Fruit fly (Drosophila melanogaster) whole organism, embryonic: Measurements from ENCODE around the gene Kdm2.
A peak's percentile ranks its signal among the peaks of the same experiment; 100 is the strongest.

Source experiments
- Atf-2 ChIP-seq: fragments of 200-800 bp; sonication (Bioruptor generic); optimal IDR thresholded peaks from 2 replicates; lab custom pipeline; 2016; ENCODE audit warnings: missing biosample characterization, missing genetic modification characterization
- Awh ChIP-seq: fragments of 200-800 bp; sonication (Bioruptor generic); IDR thresholded peaks from 2 replicates; pipeline ENCODE4, ENCODE4 v1.3.6; 2022; ENCODE audit warnings: missing biosample characterization, missing genetic modification characterization
- BEAF-32 ChIP-seq: fragments of 200-800 bp; sonication (Bioruptor generic); optimal IDR thresholded peaks from 3 replicates; lab custom pipeline; 2017; ENCODE audit warnings: missing biosample characterization, missing genetic modification characterization, mild to moderate bottlenecking, moderate library complexity, missing genetic modification reagents
- Bgb ChIP-seq: fragments of 200-800 bp; sonication (Bioruptor generic); IDR thresholded peaks from 2 replicates; pipeline ENCODE4 v1.3.6; 2022; ENCODE audit warnings: missing biosample characterization, missing genetic modification characterization; ENCODE audit not compliant: partially characterized antibody
- BtbVII ChIP-seq: fragments of 200-800 bp; sonication (Bioruptor generic); optimal IDR thresholded peaks from 3 replicates; lab custom pipeline; 2017; ENCODE audit warnings: missing biosample characterization, mild to moderate bottlenecking, missing genetic modification characterization
- CG11456 ChIP-seq: fragments of 200-800 bp; sonication (Bioruptor generic); IDR thresholded peaks from 3 replicates; pipeline ENCODE4 v1.3.6; 2022; ENCODE audit warnings: missing biosample characterization, missing genetic modification characterization
- CG12659 ChIP-seq: fragments of 200-800 bp; sonication (Bioruptor generic); optimal IDR thresholded peaks from 3 replicates; lab custom pipeline; 2017; ENCODE audit warnings: mild to moderate bottlenecking, missing biosample characterization, missing genetic modification reagents, missing genetic modification characterization
- CG13287 ChIP-seq: fragments of 200-800 bp; sonication (Bioruptor generic); IDR thresholded peaks from 2 replicates; pipeline ENCODE4 v1.3.6; 2022; ENCODE audit warnings: missing biosample characterization, missing genetic modification characterization; ENCODE audit not compliant: partially characterized antibody
- CG17186 ChIP-seq: fragments of 200-800 bp; sonication (Bioruptor generic); optimal IDR thresholded peaks from 3 replicates; lab custom pipeline; 2017; ENCODE audit warnings: missing biosample characterization, missing genetic modification reagents, missing genetic modification characterization
- CG2116 ChIP-seq: fragments of 200-800 bp; sonication (Bioruptor generic); optimal IDR thresholded peaks from 3 replicates; lab custom pipeline; 2018; ENCODE audit warnings: missing biosample characterization, mild to moderate bottlenecking, missing genetic modification characterization
- CG32532 ChIP-seq: fragments of 200-800 bp; sonication (Bioruptor generic); IDR thresholded peaks from 2 replicates; pipeline ENCODE4 v1.3.6; 2022; ENCODE audit warnings: missing biosample characterization, missing genetic modification characterization
- CG3407 ChIP-seq: fragments of 200-800 bp; sonication (Bioruptor generic); optimal IDR thresholded peaks from 2 replicates; lab custom pipeline; 2018; ENCODE audit warnings: missing biosample characterization, mild to moderate bottlenecking, missing genetic modification characterization
- CG4328 ChIP-seq: fragments of 200-800 bp; sonication (Bioruptor generic); optimal IDR thresholded peaks from 3 replicates; lab custom pipeline; 2017; ENCODE audit warnings: missing biosample characterization, missing genetic modification reagents, missing genetic modification characterization
- CG4617 ChIP-seq: fragments of 200-800 bp; sonication (Bioruptor generic); optimal IDR thresholded peaks from 3 replicates; lab custom pipeline; 2016; ENCODE audit warnings: missing biosample characterization, missing genetic modification characterization, borderline replicate concordance
- CG4854 ChIP-seq: fragments of 200-800 bp; sonication (Bioruptor generic); optimal IDR thresholded peaks from 2 replicates; lab custom pipeline; 2016; ENCODE audit warnings: missing biosample characterization, missing genetic modification characterization, inconsistent platforms
- CG6854 ChIP-seq: fragments of 200-800 bp; sonication (Bioruptor generic); optimal IDR thresholded peaks from 3 replicates; lab custom pipeline; 2017; ENCODE audit warnings: missing biosample characterization, mild to moderate bottlenecking, missing genetic modification characterization
- CG8924 ChIP-seq: fragments of 200-800 bp; optimal IDR thresholded peaks from 3 replicates; lab custom pipeline; 2019; ENCODE audit warnings: missing biosample characterization, mild to moderate bottlenecking, missing genetic modification characterization, moderate library complexity
- CG9797 ChIP-seq: fragments of 200-800 bp; sonication (Bioruptor generic); optimal IDR thresholded peaks from 3 replicates; lab custom pipeline; 2018; ENCODE audit warnings: missing biosample characterization, mild to moderate bottlenecking, missing genetic modification characterization
- Chrac-16 ChIP-seq: fragments of 200-800 bp; sonication (Bioruptor generic); optimal IDR thresholded peaks from 3 replicates; lab custom pipeline; 2016; ENCODE audit warnings: missing biosample characterization, missing genetic modification characterization
- Dp ChIP-seq: fragments of 200-800 bp; sonication (Bioruptor generic); optimal IDR thresholded peaks from 2 replicates; lab custom pipeline; 2018; ENCODE audit warnings: missing biosample characterization, mild to moderate bottlenecking, missing genetic modification characterization, moderate library complexity
- Ets65A ChIP-seq: fragments of 200-800 bp; sonication (Bioruptor generic); peaks from one replicate; lab custom pipeline; 2016; ENCODE audit warnings: missing biosample characterization, missing genetic modification characterization
- H2.0 ChIP-seq: fragments of 200-800 bp; sonication (Bioruptor generic); IDR thresholded peaks from 2 replicates; pipeline ENCODE4 v1.3.6; 2022; ENCODE audit warnings: missing biosample characterization, missing genetic modification characterization
- Hr78 ChIP-seq, 2 experiments: fragments of 200-800 bp in 1 of 2; fragments of >200 bp in 1 of 2; sonication (Bioruptor generic) in 1 of 2; optimal IDR thresholded peaks; 2 replicates each; lab custom pipeline; 2017 to 2019; ENCODE audit warnings: missing biosample characterization in 2 of 2, missing genetic modification characterization in 2 of 2, mild to moderate bottlenecking in 1 of 2, moderate library complexity in 1 of 2
- MESR4 ChIP-seq: fragments of 200-800 bp; sonication (Bioruptor generic); optimal IDR thresholded peaks from 2 replicates; lab custom pipeline; 2018; ENCODE audit warnings: missing biosample characterization, mild to moderate bottlenecking, missing genetic modification characterization, moderate library complexity
- Max ChIP-seq: fragments of 200-800 bp; sonication (Bioruptor generic); optimal IDR thresholded peaks from 2 replicates; lab custom pipeline; 2016; ENCODE audit warnings: missing biosample characterization, mild to moderate bottlenecking, missing genetic modification characterization
- NK7.1 ChIP-seq: fragments of 200-800 bp; sonication (Bioruptor generic); optimal IDR thresholded peaks from 3 replicates; lab custom pipeline; 2016; ENCODE audit warnings: missing biosample characterization, missing genetic modification characterization
- Nf-YA ChIP-seq: fragments of 200-800 bp; sonication (Bioruptor generic); IDR thresholded peaks from 2 replicates; pipeline ENCODE4 v1.3.6; 2022; ENCODE audit warnings: missing biosample characterization, missing genetic modification characterization
- Opbp ChIP-seq: fragments of 200-800 bp; sonication (Bioruptor generic); IDR thresholded peaks from 3 replicates; pipeline ENCODE4 v1.3.6; 2022; ENCODE audit warnings: missing biosample characterization, missing genetic modification characterization; ENCODE audit not compliant: partially characterized antibody
- Sin3A ChIP-seq: fragments of >200 bp; optimal IDR thresholded peaks from 2 replicates; lab custom pipeline; 2018
- YL-1 ChIP-seq: fragments of 200-800 bp; sonication (Bioruptor generic); optimal IDR thresholded peaks from 3 replicates; lab custom pipeline; 2017; ENCODE audit warnings: missing biosample characterization, mild to moderate bottlenecking, missing genetic modification characterization
- bsh ChIP-seq, 2 experiments: fragments of 200-800 bp; sonication (Bioruptor generic); optimal IDR thresholded peaks; 2 replicates each; lab custom pipeline; 2017 to 2018; ENCODE audit warnings: mild to moderate bottlenecking in 2 of 2, missing biosample characterization in 2 of 2, missing genetic modification characterization in 2 of 2, moderate library complexity in 1 of 2
- fd64A ChIP-seq: fragments of 200-800 bp; sonication (Bioruptor generic); optimal IDR thresholded peaks from 3 replicates; lab custom pipeline; 2018; ENCODE audit warnings: missing biosample characterization, mild to moderate bottlenecking, missing genetic modification characterization
- gfzf ChIP-seq: fragments of 200-800 bp; sonication (Bioruptor generic); optimal IDR thresholded peaks from 2 replicates; lab custom pipeline; 2016; ENCODE audit warnings: missing biosample characterization, mild to moderate bottlenecking, missing genetic modification characterization, moderate library complexity
- nmo ChIP-seq: fragments of 200-800 bp; sonication (Bioruptor generic); optimal IDR thresholded peaks from 2 replicates; lab custom pipeline; 2018; ENCODE audit warnings: missing biosample characterization, mild to moderate bottlenecking, missing genetic modification characterization, moderate library complexity
- pzg ChIP-seq: fragments of 200-800 bp; sonication (Bioruptor generic); optimal IDR thresholded peaks from 3 replicates; lab custom pipeline; 2018; ENCODE audit warnings: missing biosample characterization, mild to moderate bottlenecking, missing genetic modification characterization, moderate library complexity
- run ChIP-seq: fragments of 200-800 bp; sonication (Bioruptor generic); optimal IDR thresholded peaks from 3 replicates; lab custom pipeline; 2018; ENCODE audit warnings: missing biosample characterization, mild to moderate bottlenecking, missing genetic modification characterization
- sens ChIP-seq: fragments of 200-800 bp; sonication (Bioruptor generic); peaks from one replicate; lab custom pipeline; 2016; ENCODE audit warnings: missing biosample characterization, missing genetic modification characterization
- stc ChIP-seq: fragments of 200-800 bp; sonication (Bioruptor generic); IDR thresholded peaks from 2 replicates; pipeline ENCODE4 v1.3.6; 2022; ENCODE audit warnings: missing biosample characterization, missing genetic modification characterization
- stwl ChIP-seq: fragments of 200-800 bp; sonication (Bioruptor generic); optimal IDR thresholded peaks from 3 replicates; lab custom pipeline; 2018; ENCODE audit warnings: missing biosample characterization, mild to moderate bottlenecking, missing genetic modification characterization, moderate library complexity

Gene Kdm2

DNA sequence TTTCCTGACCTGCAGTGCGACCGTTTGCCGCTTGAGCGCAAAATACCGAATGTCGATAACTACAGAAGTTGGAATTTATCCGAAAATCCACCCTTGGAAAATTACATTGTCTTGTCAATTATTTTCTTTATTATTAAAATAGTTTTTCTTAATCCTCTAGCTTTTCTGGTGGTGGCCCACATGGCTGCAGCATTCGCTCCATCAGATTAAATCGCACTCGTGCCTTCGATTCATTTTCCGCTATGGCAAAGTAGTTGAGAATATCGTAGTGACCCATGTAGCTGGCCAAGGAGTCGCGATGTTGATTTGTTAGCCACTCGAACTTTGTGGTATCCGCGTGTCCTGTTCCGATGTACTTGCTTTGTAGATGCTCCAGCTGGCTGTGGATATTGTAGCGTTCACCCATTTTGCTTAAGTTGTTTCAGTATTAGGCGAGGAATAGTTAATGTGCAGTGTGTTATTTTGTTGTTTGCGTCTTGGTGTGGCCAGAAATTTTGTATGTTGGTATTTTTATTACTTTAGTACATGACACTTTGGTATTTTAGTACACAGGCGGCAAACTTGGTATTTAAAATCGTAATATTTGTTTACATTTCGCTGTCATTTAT, 37.3 kb upstream of the Kdm2 start, which contains the start of the genes Kcmf1, Sf3b5 and CG11986:
Gene Kcmf1 (minus strand): TSS at position 51 of the 608 bp plus-strand sequence.
Gene Sf3b5 (minus strand): TSS at position 483 of the 608 bp plus-strand sequence.
Gene CG11986 (plus strand): TSS at position 588 of the 608 bp plus-strand sequence.
- peak; percentile 8; the same call in 1 of the 2 replicates for TF ChIP-seq Bgb (GFP tag; lab: Robert Waterston, UW)
- peak; percentile 74 for TF ChIP-seq CG4617 (GFP tag; lab: Kevin White, UChicago)
- no peak for TF ChIP-seq H2.0 (GFP tag; lab: Robert Waterston, UW)
- TF ChIP-seq stc (GFP tag; lab: Robert Waterston, UW) = no peak
- TF ChIP-seq CG13287 (GFP tag; lab: Robert Waterston, UW) = no peak
- no peak for TF ChIP-seq fd64A (GFP tag; lab: Kevin White, UChicago)
- TF ChIP-seq YL-1 (GFP tag; lab: Kevin White, UChicago) = peak; percentile 22
- peak; percentile 49 for TF ChIP-seq MESR4 (GFP tag; lab: Kevin White, UChicago)
- peak; percentile 5 for TF ChIP-seq stwl
- TF ChIP-seq Nf-YA (GFP tag; lab: Robert Waterston, UW) = no peak
- peak; percentile 36 for TF ChIP-seq pzg (GFP tag; lab: Kevin White, UChicago)
- TF ChIP-seq Hr78 (GFP tag; optimal IDR thresholded peaks at IDR 0.05; lab: Kevin White, UChicago) = peak in 1 of 2 experiments; percentile 12
- TF ChIP-seq CG2116 = peak; percentile 18
- peak; percentile 4 for TF ChIP-seq CG17186 (GFP tag; lab: Kevin White, UChicago)
- TF ChIP-seq CG3407 (GFP tag; lab: Kevin White, UChicago) = no peak
- TF ChIP-seq Awh = no peak
- TF ChIP-seq NK7.1 (GFP tag; lab: Kevin White, UChicago) = no peak
- TF ChIP-seq CG4328 (GFP tag; lab: Kevin White, UChicago) = no peak
- TF ChIP-seq Opbp = 0 out of 3 replicates have a peak, but pooled peaks have one; percentile 32
- peak; percentile 74 for TF ChIP-seq CG9797 (GFP tag; lab: Kevin White, UChicago)
- peak; percentile 1 for TF ChIP-seq Ets65A (GFP tag; lab: Kevin White, UChicago)
- TF ChIP-seq CG12659 (GFP tag; lab: Kevin White, UChicago) = peak; percentile 13
- TF ChIP-seq CG32532 (GFP tag; lab: Robert Waterston, UW) = no peak
- no peak for TF ChIP-seq CG11456 (GFP tag; lab: Robert Waterston, UW)
- no peak for TF ChIP-seq CG6854 (GFP tag; lab: Kevin White, UChicago)
- TF ChIP-seq Atf-2 (GFP tag; lab: Kevin White, UChicago) = no peak
- peak; percentile 72 for TF ChIP-seq gfzf (GFP tag; lab: Kevin White, UChicago)
- no peak for TF ChIP-seq BtbVII (GFP tag; lab: Kevin White, UChicago)
- TF ChIP-seq Dp (GFP tag; lab: Kevin White, UChicago) = peak; percentile 10
- no peak for TF ChIP-seq run
- TF ChIP-seq nmo (GFP tag; lab: Kevin White, UChicago) = peak; percentile 17
- TF ChIP-seq Chrac-16 (GFP tag; lab: Kevin White, UChicago) = no peak
- TF ChIP-seq CG4854 (GFP tag; lab: Kevin White, UChicago) = no peak
- no peak for TF ChIP-seq bsh (GFP tag; optimal IDR thresholded peaks at IDR 0.05; lab: Kevin White, UChicago)
- peak; percentile 57 for TF ChIP-seq sens (GFP tag; lab: Kevin White, UChicago)
- TF ChIP-seq BEAF-32 (GFP tag; lab: Kevin White, UChicago) = peak; percentile 32
- no peak for TF ChIP-seq Max (GFP tag; lab: Kevin White, UChicago)
- peak; percentile 20 for TF ChIP-seq CG8924
- peak; percentile 34 for TF ChIP-seq Sin3A (lab: Kevin White, UChicago)
